Fruit fly (Drosophila melanogaster): ENCODE results near the gene cry.

DNA sequence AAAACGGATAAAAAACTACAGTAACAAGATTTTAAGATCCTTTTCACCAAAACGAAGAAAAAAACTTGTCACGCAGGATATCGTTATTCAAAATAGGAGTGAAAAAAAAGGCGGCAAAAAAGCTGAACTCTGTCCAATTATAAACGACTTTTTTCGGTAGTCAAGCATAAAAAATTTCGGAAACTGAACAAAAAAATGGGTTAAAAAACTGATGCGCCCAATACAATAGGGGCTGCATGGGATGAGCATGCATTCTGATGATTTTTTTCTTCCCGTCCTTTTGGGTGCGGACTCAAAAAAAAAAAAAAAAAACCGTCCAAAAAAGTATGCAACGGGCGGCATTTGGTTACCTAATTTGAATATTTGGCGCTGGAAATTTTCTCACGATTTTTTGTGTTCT lies 37.4 kb upstream of the cry start:
- no peak for TF ChIP-seq CG8478 (optimal IDR thresholded peaks at IDR 0.05)
- TF ChIP-seq CTCF (optimal IDR thresholded peaks at IDR 0.05) = no peak
